Fruit fly (Drosophila melanogaster) whole organism, wandering third instar larva: ENCODE measurements around the gene CG13272.

Experiments
- Mio ChIP-seq: sonication (Bioruptor generic); optimal IDR thresholded peaks from 2 replicates; lab custom pipeline; 2016; ENCODE audit warnings: missing biosample characterization, missing genetic modification characterization
- N ChIP-seq: fragments of >200 bp; optimal IDR thresholded peaks from 2 replicates; lab custom pipeline; 2018; ENCODE audit warnings: missing biosample characterization, missing external identifiers, missing genetic modification characterization
- dl ChIP-seq, 2 experiments: fragments of 175-275, 200-275 bp in 1 of 2; fragments of 200-275 bp in 1 of 2; sonication (Bioruptor generic); optimal IDR thresholded peaks; lab custom pipeline; 2018; ENCODE audit warnings: mild to moderate bottlenecking in 2 of 2, missing biosample characterization in 2 of 2, missing genetic modification characterization in 2 of 2, moderate library complexity in 2 of 2; ENCODE audit not compliant: partially characterized antibody in 2 of 2, insufficient read depth in 1 of 2
- psq ChIP-seq: fragments of 200-800 bp; sonication (Bioruptor generic); optimal IDR thresholded peaks from 3 replicates; lab custom pipeline; 2017; ENCODE audit warnings: missing biosample characterization, mild to moderate bottlenecking, missing genetic modification characterization, moderate library complexity
- usp ChIP-seq: fragments of >200 bp; optimal IDR thresholded peaks from 2 replicates; lab custom pipeline; 2017; ENCODE audit warnings: missing biosample characterization, missing genetic modification characterization

DNA sequence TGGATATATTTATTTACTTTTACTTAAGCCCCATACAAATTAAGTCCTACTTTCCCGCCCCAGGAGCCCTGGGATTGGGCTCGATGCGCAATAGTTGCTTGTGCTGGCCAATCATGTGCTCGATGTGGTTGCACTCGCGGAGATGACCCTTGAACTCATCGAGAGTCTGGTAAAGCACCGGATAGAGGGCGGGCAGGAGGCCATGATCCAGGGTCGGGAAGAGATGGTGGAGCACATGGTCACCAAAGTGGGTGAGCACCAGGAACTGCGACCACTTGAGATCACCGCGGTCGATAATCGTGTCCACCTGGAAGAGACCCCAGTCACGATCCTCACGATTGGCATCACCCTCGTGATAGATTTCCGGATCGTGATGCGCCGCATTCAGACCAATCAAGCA, 15.8 kb upstream of the CG13272 start:
- TF ChIP-seq psq = no peak
- no peak for TF ChIP-seq Mio (GFP tag; lab: Kevin White, UChicago)
- no peak for TF ChIP-seq dl (GFP tag; optimal IDR thresholded peaks at IDR 0.05; lab: Kevin White, UChicago; ENCODE audit: insufficient read depth in 1 of 2, partially characterized antibody in 2 of 2)
- no peak for TF ChIP-seq N (GFP tag; lab: Kevin White, UChicago)
- TF ChIP-seq usp (GFP tag; lab: Kevin White, UChicago) = no peak
